Worm (Caenorhabditis elegans): ENCODE data around the gene pde-12.

- TF ChIP-seq snpc-4 (tag; optimal IDR thresholded peaks at IDR 0.05) = no peak
- TF ChIP-seq unc-62 (GFP tag; optimal IDR thresholded peaks at IDR 0.05) = no peak
- TF ChIP-seq ztf-11 (tag; optimal IDR thresholded peaks at IDR 0.05) = no peak
- TF ChIP-seq blmp-1 (tag; optimal IDR thresholded peaks at IDR 0.05) = no peak
- TF ChIP-seq nhr-76 (tag; optimal IDR thresholded peaks at IDR 0.05) = no peak
- TF ChIP-seq ces-1 (GFP tag; optimal IDR thresholded peaks at IDR 0.05) = no peak
- TF ChIP-seq elt-3 (tag; optimal IDR thresholded peaks at IDR 0.05) = no peak
- no peak for TF ChIP-seq nhr-28 (tag; optimal IDR thresholded peaks at IDR 0.05)
- no peak for TF ChIP-seq drap-1 (GFP tag; optimal IDR thresholded peaks at IDR 0.05)
- no peak for TF ChIP-seq lin-13 (tag; optimal IDR thresholded peaks at IDR 0.05)
- no peak for TF ChIP-seq nhr-12 (tag; optimal IDR thresholded peaks at IDR 0.05)
- no peak for TF ChIP-seq flh-1 (GFP tag; optimal IDR thresholded peaks at IDR 0.05)
- TF ChIP-seq lin-32 (GFP tag; optimal IDR thresholded peaks at IDR 0.05) = no peak
Measured at ce11 chrIII:10813886-10814285, 30.9 kb downstream of the pde-12 start.

Data from whole organism, mixed stage, embryonic.